Fruit fly (Drosophila melanogaster): Measurements from ENCODE around the gene Pgant6.
A peak's percentile ranks its signal among the peaks of the same experiment; 100 is the strongest.

The Pgant6 gene

DNA sequence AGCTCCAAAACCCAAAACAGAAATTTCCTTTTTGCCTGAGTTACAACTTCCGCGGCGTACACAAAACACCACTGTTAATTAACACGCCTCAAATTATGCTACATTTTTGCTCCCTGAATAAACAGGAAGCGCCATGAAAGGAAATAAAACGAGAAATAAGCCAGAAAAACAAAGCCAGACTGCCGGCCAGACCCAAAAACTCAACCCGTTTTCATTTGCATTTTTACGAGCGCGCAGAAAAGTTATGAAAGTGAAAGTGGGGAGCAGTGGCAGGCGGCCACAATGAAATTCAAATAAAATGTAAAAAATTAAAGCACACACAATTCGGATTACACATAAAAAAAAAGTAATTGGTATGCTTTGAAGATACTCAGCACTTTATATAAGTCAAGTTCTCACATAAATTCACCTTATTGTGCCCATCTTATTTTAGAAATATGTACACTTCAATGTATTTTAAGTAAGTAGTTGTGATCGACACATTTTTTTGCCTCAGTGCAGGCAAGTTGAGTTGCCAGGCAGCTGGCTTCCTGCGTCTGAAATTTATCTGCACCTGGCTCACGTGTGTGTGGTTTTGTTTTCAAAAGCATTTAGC lies 13.4 kb downstream of the Pgant6 start (continued):
- peak; percentile 3 for TF ChIP-seq CG10462 (GFP tag; optimal IDR thresholded peaks at IDR 0.05)
- TF ChIP-seq sens-2 (GFP tag; IDR thresholded peaks at IDR 0.05): no peak
- TF ChIP-seq CG2116 (GFP tag; optimal IDR thresholded peaks at IDR 0.05): no peak
- TF ChIP-seq knrl (GFP tag; IDR thresholded peaks at IDR 0.05; ENCODE audit: partially characterized antibody): no peak
- no peak for TF ChIP-seq emc (GFP tag; optimal IDR thresholded peaks at IDR 0.05)
- no peak for TF ChIP-seq Bteb2 (GFP tag; optimal IDR thresholded peaks at IDR 0.05)
- TF ChIP-seq Dip3 (GFP tag; optimal IDR thresholded peaks at IDR 0.05): no peak
- TF ChIP-seq gsb-n (tag; optimal IDR thresholded peaks at IDR 0.05): no peak
- no peak for TF ChIP-seq slp2 (GFP tag; optimal IDR thresholded peaks at IDR 0.05)
- TF ChIP-seq HHEX (GFP tag; optimal IDR thresholded peaks at IDR 0.05): no peak
- TF ChIP-seq CG12071 (GFP tag; optimal IDR thresholded peaks at IDR 0.05): no peak
- TF ChIP-seq CG2678 (tag; optimal IDR thresholded peaks at IDR 0.05): no peak
- no peak for TF ChIP-seq H2.0 (GFP tag; IDR thresholded peaks at IDR 0.05)
- TF ChIP-seq CG42726 (GFP tag; IDR thresholded peaks at IDR 0.05; ENCODE audit: partially characterized antibody): no peak
- no peak for TF ChIP-seq twi (tag; optimal IDR thresholded peaks at IDR 0.05)
- TF ChIP-seq tup (GFP tag; optimal IDR thresholded peaks at IDR 0.05): no peak
- TF ChIP-seq ttk (GFP tag; IDR thresholded peaks at IDR 0.05): peak; percentile 45; the same call in 1 of the 2 replicates
- TF ChIP-seq ERR (GFP tag; optimal IDR thresholded peaks at IDR 0.05): no peak
- no peak for TF ChIP-seq sens (GFP tag)
- peak; percentile 36 for TF ChIP-seq lmd (GFP tag; IDR thresholded peaks at IDR 0.05)
- no peak for TF ChIP-seq fd3F (GFP tag; optimal IDR thresholded peaks at IDR 0.05)
- no peak for TF ChIP-seq crol (GFP tag; IDR thresholded peaks at IDR 0.05)
- TF ChIP-seq CG7357 (GFP tag; IDR thresholded peaks at IDR 0.05): 0 out of 3 replicates have a peak, but pooled peaks have one; percentile 22
- no peak for TF ChIP-seq CG34224 (GFP tag; IDR thresholded peaks at IDR 0.05; ENCODE audit: partially characterized antibody)
- no peak for TF ChIP-seq CG8924 (tag; optimal IDR thresholded peaks at IDR 0.05)
- no peak for TF ChIP-seq Dad (GFP tag; optimal IDR thresholded peaks at IDR 0.05)
- TF ChIP-seq Hr39 (optimal IDR thresholded peaks at IDR 0.05): no peak
- peak; percentile 55 for TF ChIP-seq Med (GFP tag)
- no peak for TF ChIP-seq sim (GFP tag; IDR thresholded peaks at IDR 0.05)
- no peak for TF ChIP-seq CG31388 (GFP tag; optimal IDR thresholded peaks at IDR 0.05)
- no peak for TF ChIP-seq fd96Cb (tag; optimal IDR thresholded peaks at IDR 0.05)
- no peak for TF ChIP-seq Nf-YB (GFP tag; optimal IDR thresholded peaks at IDR 0.05)
- TF ChIP-seq zfh1 (GFP tag; IDR thresholded peaks at IDR 0.05): peak; percentile 57; the same call in 2 of the 3 replicates
- TF ChIP-seq cato (GFP tag; optimal IDR thresholded peaks at IDR 0.05; ENCODE audit: borderline replicate concordance): no peak
- no peak for TF ChIP-seq pros (GFP tag; optimal IDR thresholded peaks at IDR 0.05)
- TF ChIP-seq CG4707 (GFP tag; optimal IDR thresholded peaks at IDR 0.05): no peak
- no peak for TF ChIP-seq tna (GFP tag; IDR thresholded peaks at IDR 0.05; ENCODE audit: partially characterized antibody)
- TF ChIP-seq Lim3 (GFP tag; IDR thresholded peaks at IDR 0.05): no peak
- TF ChIP-seq sna (GFP tag; IDR thresholded peaks at IDR 0.05; ENCODE audit: partially characterized antibody): no peak
- TF ChIP-seq stwl (tag; optimal IDR thresholded peaks at IDR 0.05): no peak
- TF ChIP-seq CG31365 (tag; optimal IDR thresholded peaks at IDR 0.05): no peak
- no peak for TF ChIP-seq CrebB (tag; optimal IDR thresholded peaks at IDR 0.05)
- no peak for TF ChIP-seq dm (GFP tag; optimal IDR thresholded peaks at IDR 0.05)
- TF ChIP-seq sd (tag; optimal IDR thresholded peaks at IDR 0.05): no peak
- TF ChIP-seq unpg (GFP tag; optimal IDR thresholded peaks at IDR 0.05): no peak
- no peak for TF ChIP-seq CG3281 (GFP tag; optimal IDR thresholded peaks at IDR 0.05)
- TF ChIP-seq Tbp (GFP tag; optimal IDR thresholded peaks at IDR 0.05): no peak
- TF ChIP-seq Aef1 (GFP tag; IDR thresholded peaks at IDR 0.05): no peak
- TF ChIP-seq gt (GFP tag; IDR thresholded peaks at IDR 0.05): no peak
- no peak for TF ChIP-seq toy (GFP tag; IDR thresholded peaks at IDR 0.05)
- TF ChIP-seq CG18262 (tag; optimal IDR thresholded peaks at IDR 0.05): peak; percentile 54

Measured in whole organism, embryonic.